Fruit fly (Drosophila melanogaster) whole organism, embryonic: ENCODE results near the gene CG31109.

Experiments
- Abd-B ChIP-seq: fragments of 200-800 bp; sonication (Bioruptor generic); optimal IDR thresholded peaks from 2 replicates; lab custom pipeline; 2018; ENCODE audit warnings: missing biosample characterization, mild to moderate bottlenecking, missing genetic modification characterization, moderate library complexity
- BtbVII ChIP-seq: fragments of 200-800 bp; sonication (Bioruptor generic); optimal IDR thresholded peaks from 3 replicates; lab custom pipeline; 2017; ENCODE audit warnings: missing biosample characterization, mild to moderate bottlenecking, missing genetic modification characterization
- CG10274 ChIP-seq: fragments of 200-800 bp; sonication (Bioruptor generic); optimal IDR thresholded peaks from 3 replicates; lab custom pipeline; 2017; ENCODE audit warnings: missing biosample characterization, mild to moderate bottlenecking, missing genetic modification characterization
- CG16815 ChIP-seq: fragments of 200-800 bp; sonication (Bioruptor generic); optimal IDR thresholded peaks from 3 replicates; lab custom pipeline; 2017; ENCODE audit warnings: missing biosample characterization, mild to moderate bottlenecking, missing genetic modification characterization
- CG2129 ChIP-seq: fragments of 200-800 bp; sonication (Bioruptor generic); IDR thresholded peaks from 2 replicates; pipeline ENCODE4 v1.3.6; 2022; ENCODE audit warnings: missing biosample characterization, missing genetic modification characterization; ENCODE audit not compliant: partially characterized antibody
- CG33557 ChIP-seq: fragments of 200-800 bp; sonication (Bioruptor generic); optimal IDR thresholded peaks from 2 replicates; lab custom pipeline; 2019; ENCODE audit warnings: missing biosample characterization, mild to moderate bottlenecking, missing genetic modification characterization, moderate library complexity
- CG34376 ChIP-seq: fragments of 200-800 bp; sonication (Bioruptor generic); optimal IDR thresholded peaks from 2 replicates; lab custom pipeline; 2018; ENCODE audit warnings: missing biosample characterization, mild to moderate bottlenecking, missing genetic modification characterization
- CG4360 ChIP-seq: fragments of 200-800 bp; sonication (Bioruptor generic); IDR thresholded peaks from 2 replicates; pipeline ENCODE4 v1.3.6; 2022; ENCODE audit warnings: missing biosample characterization, missing genetic modification characterization
- CG4617 ChIP-seq: fragments of 200-800 bp; sonication (Bioruptor generic); optimal IDR thresholded peaks from 3 replicates; lab custom pipeline; 2016; ENCODE audit warnings: missing biosample characterization, missing genetic modification characterization, borderline replicate concordance
- CG8388 ChIP-seq: fragments of 200-800 bp; sonication (Bioruptor generic); optimal IDR thresholded peaks from 2 replicates; lab custom pipeline; 2019; ENCODE audit warnings: missing biosample characterization, mild to moderate bottlenecking, missing genetic modification characterization, moderate library complexity
- CG9609 ChIP-seq: fragments of 200-800 bp; sonication (Bioruptor generic); optimal IDR thresholded peaks from 3 replicates; lab custom pipeline; 2016; ENCODE audit warnings: missing biosample characterization, missing genetic modification characterization
- CrebB ChIP-seq: fragments of 200-800 bp; sonication (Bioruptor generic); optimal IDR thresholded peaks from 3 replicates; lab custom pipeline; 2018; ENCODE audit warnings: missing biosample characterization, mild to moderate bottlenecking, missing genetic modification characterization
- Deaf1 ChIP-seq: fragments of 200-800 bp; optimal IDR thresholded peaks from 3 replicates; lab custom pipeline; 2019; ENCODE audit warnings: missing biosample characterization, mild to moderate bottlenecking, missing genetic modification characterization, moderate library complexity
- Ets65A ChIP-seq: fragments of 200-800 bp; sonication (Bioruptor generic); peaks from one replicate; lab custom pipeline; 2016; ENCODE audit warnings: missing biosample characterization, missing genetic modification characterization
- GATAe ChIP-seq: fragments of 200-800 bp; sonication (Bioruptor generic); conservative IDR thresholded peaks from 2 replicates; pipeline ENCODE4 v1.3.6; 2022; ENCODE audit warnings: missing biosample characterization, missing genetic modification characterization
- H2.0 ChIP-seq: fragments of 200-800 bp; sonication (Bioruptor generic); IDR thresholded peaks from 2 replicates; pipeline ENCODE4 v1.3.6; 2022; ENCODE audit warnings: missing biosample characterization, missing genetic modification characterization
- HLH54F ChIP-seq: fragments of 200-800 bp; sonication (Bioruptor generic); optimal IDR thresholded peaks from 3 replicates; lab custom pipeline; 2016; ENCODE audit warnings: missing biosample characterization, missing genetic modification characterization
- Hand ChIP-seq: fragments of 200-800 bp; sonication (Bioruptor generic); optimal IDR thresholded peaks from 2 replicates; lab custom pipeline; 2017; ENCODE audit warnings: mild to moderate bottlenecking, missing biosample characterization, missing genetic modification reagents, missing genetic modification characterization
- MTF-1 ChIP-seq: fragments of 200-800 bp; sonication (Bioruptor generic); optimal IDR thresholded peaks from 2 replicates; lab custom pipeline; 2018; ENCODE audit warnings: missing biosample characterization, mild to moderate bottlenecking, missing genetic modification characterization, borderline replicate concordance
- Med ChIP-seq: fragments of 200-800 bp; sonication (Bioruptor generic); peaks from one replicate; lab custom pipeline; 2016; ENCODE audit warnings: missing biosample characterization, missing genetic modification characterization, mild to moderate bottlenecking, inconsistent platforms, moderate library complexity
- NC2β ChIP-seq: fragments of 200-800 bp; sonication (Bioruptor generic); optimal IDR thresholded peaks from 2 replicates; lab custom pipeline; 2016; ENCODE audit warnings: missing biosample characterization, missing genetic modification characterization
- Nf-YC ChIP-seq: fragments of 200-800 bp; optimal IDR thresholded peaks from 3 replicates; lab custom pipeline; 2019; ENCODE audit warnings: missing biosample characterization, mild to moderate bottlenecking, missing genetic modification characterization, moderate library complexity
- Oli ChIP-seq: fragments of 200-800 bp; sonication (Bioruptor generic); optimal IDR thresholded peaks from 2 replicates; lab custom pipeline; 2018; ENCODE audit warnings: missing biosample characterization, mild to moderate bottlenecking, missing genetic modification characterization, moderate library complexity
- Stat92E ChIP-seq, 3 experiments: fragments of >200 bp in 2 of 3; fragments of 200-800 bp in 1 of 3; sonication (Bioruptor generic) in 1 of 3; optimal IDR thresholded peaks; 2 replicates each; lab custom pipeline; 2017 to 2019; ENCODE audit warnings: missing biosample characterization in 3 of 3, missing genetic modification characterization in 3 of 3, mild to moderate bottlenecking in 1 of 3, moderate library complexity in 1 of 3
- Usf ChIP-seq: fragments of 200-800 bp; sonication (Bioruptor generic); optimal IDR thresholded peaks from 2 replicates; lab custom pipeline; 2017; ENCODE audit warnings: missing genotype, missing biosample characterization, missing genetic modification characterization
- ara ChIP-seq: fragments of 200-800 bp; sonication (Bioruptor generic); IDR thresholded peaks from 2 replicates; pipeline ENCODE4 v1.3.6; 2022; ENCODE audit warnings: missing biosample characterization, missing genetic modification characterization
- bbx ChIP-seq: fragments of 200-800 bp; sonication (Bioruptor generic); IDR thresholded peaks from 2 replicates; pipeline ENCODE4 v1.3.6; 2022; ENCODE audit warnings: missing biosample characterization, missing genetic modification characterization; ENCODE audit not compliant: partially characterized antibody
- bcd ChIP-seq: fragments of 200-800 bp; sonication (Bioruptor generic); optimal IDR thresholded peaks from 2 replicates; lab custom pipeline; 2017; ENCODE audit warnings: missing biosample characterization, mild to moderate bottlenecking, missing genetic modification characterization
- caup ChIP-seq: fragments of 200-800 bp; sonication (Bioruptor generic); optimal IDR thresholded peaks from 3 replicates; lab custom pipeline; 2017; ENCODE audit warnings: missing biosample characterization, mild to moderate bottlenecking, missing genetic modification characterization, moderate library complexity; ENCODE audit not compliant: severe bottlenecking
- chm ChIP-seq: fragments of 200-800 bp; sonication (Bioruptor generic); IDR thresholded peaks from 2 replicates; pipeline ENCODE4 v1.3.6; 2022; ENCODE audit warnings: missing biosample characterization, missing genetic modification characterization
- corto ChIP-seq: fragments of 200-800 bp; sonication (Bioruptor generic); optimal IDR thresholded peaks from 2 replicates; lab custom pipeline; 2016; ENCODE audit warnings: missing biosample characterization, mild to moderate bottlenecking, missing genetic modification characterization, moderate library complexity
- croc ChIP-seq: fragments of 200-800 bp; sonication (Bioruptor generic); conservative IDR thresholded peaks from 3 replicates; pipeline ENCODE4 v1.3.6; 2022; ENCODE audit warnings: missing biosample characterization, missing genetic modification characterization
- dimm ChIP-seq: fragments of 200-800 bp; sonication (Bioruptor generic); IDR thresholded peaks from 2 replicates; pipeline ENCODE4 v1.3.6; 2022; ENCODE audit warnings: missing biosample characterization, missing genetic modification characterization
- dysf ChIP-seq: fragments of 200-800 bp; sonication (Bioruptor generic); IDR thresholded peaks from 3 replicates; pipeline ENCODE4 v1.3.6; 2022; ENCODE audit warnings: missing biosample characterization, missing genetic modification characterization
- ems ChIP-seq: fragments of 200-800 bp; sonication (Bioruptor generic); optimal IDR thresholded peaks from 3 replicates; lab custom pipeline; 2016; ENCODE audit warnings: missing biosample characterization, missing genetic modification characterization
- gem ChIP-seq: fragments of 200-800 bp; sonication (Bioruptor generic); optimal IDR thresholded peaks from 2 replicates; lab custom pipeline; 2019; ENCODE audit warnings: missing biosample characterization, mild to moderate bottlenecking, missing genetic modification characterization, moderate library complexity
- hkb ChIP-seq, 2 experiments: fragments of 200-800 bp in 1 of 2; fragments of >200 bp in 1 of 2; sonication (Bioruptor generic) in 1 of 2; IDR thresholded peaks in 1 of 2; optimal IDR thresholded peaks in 1 of 2; 2 replicates each; pipeline versions ENCODE4 v1.3.6 to Lab custom; 2017 to 2022; ENCODE audit warnings: missing biosample characterization in 1 of 2, missing genetic modification characterization in 1 of 2
- jigr1 ChIP-seq: fragments of 200-800 bp; sonication (Bioruptor generic); IDR thresholded peaks from 3 replicates; pipeline ENCODE4 v1.3.6; 2022; ENCODE audit warnings: missing biosample characterization, missing genetic modification characterization
- kay ChIP-seq: fragments of 200-800 bp; sonication (Bioruptor generic); optimal IDR thresholded peaks from 2 replicates; lab custom pipeline; 2016; ENCODE audit warnings: missing biosample characterization, missing genetic modification characterization
- mld ChIP-seq: fragments of 200-800 bp; sonication (Bioruptor generic); IDR thresholded peaks from 3 replicates; pipeline ENCODE4 v1.3.6; 2022; ENCODE audit warnings: missing biosample characterization, missing genetic modification characterization; ENCODE audit not compliant: partially characterized antibody
- pros ChIP-seq: fragments of 200-800 bp; sonication (Bioruptor generic); optimal IDR thresholded peaks from 3 replicates; lab custom pipeline; 2019; ENCODE audit warnings: missing biosample characterization, mild to moderate bottlenecking, missing genetic modification characterization, moderate library complexity
- pzg ChIP-seq: fragments of 200-800 bp; sonication (Bioruptor generic); optimal IDR thresholded peaks from 3 replicates; lab custom pipeline; 2018; ENCODE audit warnings: missing biosample characterization, mild to moderate bottlenecking, missing genetic modification characterization, moderate library complexity
- row ChIP-seq: fragments of 200-800 bp; sonication (Bioruptor generic); IDR thresholded peaks from 3 replicates; pipeline ENCODE4 v1.3.6; 2022; ENCODE audit warnings: missing biosample characterization, missing genetic modification characterization
- salm ChIP-seq: fragments of 200-800 bp; sonication (Bioruptor generic); optimal IDR thresholded peaks from 2 replicates; lab custom pipeline; 2018; ENCODE audit warnings: missing biosample characterization, mild to moderate bottlenecking, missing genetic modification characterization
- sd ChIP-seq: fragments of 200-800 bp; sonication (Bioruptor generic); optimal IDR thresholded peaks from 3 replicates; lab custom pipeline; 2018; ENCODE audit warnings: missing biosample characterization, mild to moderate bottlenecking, missing genetic modification characterization, moderate library complexity
- wdn ChIP-seq: fragments of 200-800 bp; sonication (Bioruptor generic); IDR thresholded peaks from 2 replicates; pipeline ENCODE4 v1.3.6; 2022; ENCODE audit warnings: missing biosample characterization, missing genetic modification characterization

CG31109 gene

DNA sequence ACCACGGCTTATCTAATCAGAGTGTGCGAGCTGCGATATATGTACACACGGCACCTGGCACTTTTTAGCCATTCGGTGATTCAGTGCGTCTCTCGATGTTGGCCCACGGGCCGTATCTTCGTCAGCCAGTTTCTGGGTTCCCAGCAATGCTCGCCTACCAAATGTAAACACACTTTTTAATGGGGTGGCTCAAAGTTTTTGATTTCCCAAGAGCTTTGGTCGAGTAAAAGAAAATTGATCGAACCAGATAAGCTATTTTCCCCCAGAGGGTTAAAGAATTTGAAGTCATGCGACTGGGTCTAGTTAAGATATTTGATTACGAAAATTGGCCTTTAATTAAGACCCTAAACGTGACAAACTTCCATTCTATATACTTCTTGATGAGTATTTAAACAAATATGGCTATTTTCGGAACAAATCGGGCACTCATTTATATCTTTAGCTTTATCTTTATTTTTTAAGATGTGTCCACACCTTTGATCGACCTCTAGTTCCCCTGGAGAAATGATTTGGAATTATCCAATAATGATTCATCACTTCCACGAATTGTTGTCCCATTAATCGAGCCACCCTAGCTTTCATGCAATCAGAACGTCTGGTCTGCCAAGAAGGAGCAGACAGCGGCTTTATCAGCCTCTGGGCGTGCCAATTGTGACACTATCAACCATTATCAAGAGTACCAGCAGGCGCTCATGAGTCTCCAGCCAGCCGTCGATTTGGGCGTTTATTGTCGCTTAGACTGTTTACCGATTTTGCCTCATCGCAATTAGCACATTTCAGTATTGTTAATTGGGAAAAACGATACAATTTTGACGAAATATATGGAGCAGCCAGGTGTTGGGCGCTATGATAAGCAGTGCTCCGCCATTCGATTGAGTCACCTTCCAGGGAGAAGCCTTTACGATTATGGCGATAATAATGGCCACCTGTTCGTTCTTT lies 26.9 kb downstream of the CG31109 start (continued):
- TF ChIP-seq hkb (optimal IDR thresholded peaks at IDR 0.05; lab: Kevin White, UChicago), result no peak
- TF ChIP-seq hkb (GFP tag; IDR thresholded peaks at IDR 0.05; lab: Robert Waterston, UW), result peak; percentile 40; the same call in 1 of the 2 replicates
- peak; percentile 61 for TF ChIP-seq CG34376 (GFP tag; lab: Kevin White, UChicago)
- peak; percentile 59 for TF ChIP-seq BtbVII (GFP tag; lab: Kevin White, UChicago)
- peak; percentile 76 for TF ChIP-seq GATAe (GFP tag; lab: Robert Waterston, UW)
- no peak for TF ChIP-seq CG4360 (GFP tag; lab: Robert Waterston, UW)
- TF ChIP-seq mld, result no peak
- peak; percentile 63 for TF ChIP-seq Hand (GFP tag; lab: Kevin White, UChicago)
- TF ChIP-seq HLH54F (GFP tag; lab: Kevin White, UChicago), result peak; percentile 45
- TF ChIP-seq CG4617, result no peak
- peak; percentile 50 for TF ChIP-seq kay
- TF ChIP-seq chm (GFP tag; lab: Robert Waterston, UW), result peak; percentile 31; the same call in 1 of the 2 replicates
- TF ChIP-seq CG8388 (GFP tag; lab: Kevin White, UChicago), result no peak
- TF ChIP-seq corto (GFP tag; lab: Kevin White, UChicago), result peak; percentile 80
- peak; percentile 90 for TF ChIP-seq Ets65A (GFP tag; lab: Kevin White, UChicago)
- TF ChIP-seq row (GFP tag; lab: Robert Waterston, UW), result peak; percentile 66
- peak; percentile 6 for TF ChIP-seq Usf
- TF ChIP-seq sd (tag; lab: Kevin White, UChicago), result peak; percentile 72
- peak; percentile 43 for TF ChIP-seq Nf-YC (tag; lab: Kevin White, UChicago)
- TF ChIP-seq CG2129 (GFP tag; lab: Robert Waterston, UW), result no peak
- peak; percentile 52; the same call in 2 of the 3 replicates for TF ChIP-seq dysf
- TF ChIP-seq NC2β, result no peak
- TF ChIP-seq Med (GFP tag; lab: Kevin White, UChicago), result peak; percentile 70
- TF ChIP-seq jigr1 (GFP tag; lab: Robert Waterston, UW), result no peak
- TF ChIP-seq pros (GFP tag; lab: Kevin White, UChicago), result peak; percentile 4
- no peak for TF ChIP-seq CG33557 (GFP tag; lab: Kevin White, UChicago)
- peak; percentile 16 for TF ChIP-seq caup (GFP tag; lab: Kevin White, UChicago)
- no peak for TF ChIP-seq gem
- no peak for TF ChIP-seq pzg (GFP tag; lab: Kevin White, UChicago)
- peak; percentile 50 for TF ChIP-seq MTF-1 (GFP tag; lab: Kevin White, UChicago)
- TF ChIP-seq CG10274 (GFP tag; lab: Kevin White, UChicago), result peak; percentile 21

DNA sequence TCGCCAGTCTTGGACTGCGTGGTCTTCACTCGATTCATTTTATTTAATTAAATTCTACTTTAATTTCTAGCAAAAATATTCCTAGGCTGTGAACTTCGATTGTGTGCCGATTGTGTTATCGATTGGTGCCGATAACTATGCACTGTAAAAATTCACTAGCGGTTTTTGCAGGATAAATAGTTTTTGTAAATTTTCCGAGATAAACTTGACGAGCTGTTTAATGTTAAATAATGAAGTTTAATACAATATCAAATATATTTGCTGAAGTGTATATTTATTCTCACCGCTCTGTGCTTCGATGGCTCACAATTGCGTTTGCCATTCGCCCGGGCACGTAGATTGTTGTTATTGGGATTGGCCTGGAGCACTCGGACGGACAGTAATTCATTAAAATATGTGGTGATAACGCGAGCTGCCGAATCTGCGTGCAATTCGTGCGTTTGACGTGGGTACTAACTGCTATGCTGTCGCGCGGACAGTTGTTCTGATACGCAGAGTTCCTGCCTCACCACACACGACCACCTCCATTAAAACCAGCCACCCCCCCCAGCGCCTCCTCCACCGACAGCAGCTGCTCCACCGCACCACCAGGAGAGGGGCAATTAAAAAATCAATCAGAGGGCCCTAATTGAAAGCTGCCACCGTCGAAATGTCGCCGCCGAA lies 29.4 kb downstream of the CG31109 start, which contains the start of the genes EMC6 and Hr96:
EMC6 (minus strand) TSS at position 123 of the 663 bp plus-strand sequence.
Hr96 (plus strand) TSS at position 341 of the 663 bp plus-strand sequence.
- TF ChIP-seq Oli (tag; lab: Kevin White, UChicago) (peak; percentile 87), CG33557 (GFP tag; lab: Kevin White, UChicago) (peak; percentile 79), Abd-B (GFP tag; lab: Kevin White, UChicago) (peak; percentile 89), CrebB (tag; lab: Kevin White, UChicago) (peak; percentile 92), bcd (GFP tag; lab: Kevin White, UChicago) (peak; percentile 94), ara (GFP tag; lab: Robert Waterston, UW) (peak; percentile 93), Stat92E (GFP tag; optimal IDR thresholded peaks at IDR 0.05; lab: Kevin White, UChicago) (peak in 1 of 3 experiments; percentile 54), CG16815 (peak; percentile 88), wdn (peak; percentile 93), Med (GFP tag; lab: Kevin White, UChicago) (peak; percentile 99), salm (tag; lab: Kevin White, UChicago) (peak; percentile 84), Deaf1 (tag; lab: Kevin White, UChicago) (peak; percentile 79), CG9609 (peak; percentile 91), croc (GFP tag; lab: Robert Waterston, UW) (peak; percentile 79), dimm (GFP tag; lab: Robert Waterston, UW) (peak; percentile 75), ems (GFP tag; lab: Kevin White, UChicago) (peak; percentile 96), H2.0 (GFP tag; lab: Robert Waterston, UW) (peak; percentile 90), Nf-YC (tag; lab: Kevin White, UChicago) (peak; percentile 84), bbx (GFP tag; lab: Robert Waterston, UW) (peak; percentile 59)
